Worm (Caenorhabditis elegans) whole organism, L1 larva: ENCODE measurements around the gene C36C5.4.

Experiments
- C16A3.4 ChIP-seq: fragments of 150-350 bp; optimal IDR thresholded peaks from 2 replicates; lab custom pipeline; 2014; ENCODE audit warnings: missing biosample characterization, missing genetic modification characterization
- C34B4.2 ChIP-seq: sonication (generic microtip); optimal IDR thresholded peaks from 2 replicates; lab custom pipeline; 2017; ENCODE audit warnings: mild to moderate bottlenecking, missing genetic modification characterization, missing compliant biosample characterization
- F16B12.6 ChIP-seq: fragments of 150-350 bp; optimal IDR thresholded peaks from 2 replicates; lab custom pipeline; 2014; ENCODE audit warnings: missing biosample characterization, missing genetic modification characterization
- Y116A8C.19 ChIP-seq: sonication (generic microtip); optimal IDR thresholded peaks from 2 replicates; lab custom pipeline; 2016; ENCODE audit warnings: missing compliant biosample characterization, missing genetic modification characterization, borderline replicate concordance
- ama-1 ChIP-seq: fragments of 150-350 bp; optimal IDR thresholded peaks from 2 replicates; lab custom pipeline; 2014
- blmp-1 ChIP-seq: fragments of 150-350 bp; optimal IDR thresholded peaks from 2 replicates; lab custom pipeline; 2014; ENCODE audit warnings: missing biosample characterization, missing genetic modification characterization
- ceh-82 ChIP-seq, 3 experiments: fragments of 150-350 bp in 1 of 3; sonication (generic microtip) in 2 of 3; optimal IDR thresholded peaks; 2 replicates each; lab custom pipeline; 2014 to 2017; ENCODE audit warnings: missing biosample characterization in 3 of 3, missing genetic modification characterization in 3 of 3
- ceh-88 ChIP-seq: fragments of 200-800 bp; sonication (Bioruptor generic); IDR thresholded peaks from 2 replicates; pipeline ENCODE4 v1.3.6; 2022; ENCODE audit warnings: missing genetic modification characterization, missing compliant biosample characterization
- ceh-90 ChIP-seq: sonication (generic microtip); optimal IDR thresholded peaks from 2 replicates; lab custom pipeline; 2016; ENCODE audit warnings: missing genetic modification characterization, missing compliant biosample characterization
- dpl-1 ChIP-seq, 3 experiments: fragments of 150-350 bp in 2 of 3; sonication (generic microtip) in 1 of 3; optimal IDR thresholded peaks; 2 replicates each; lab custom pipeline; 2014 to 2017; ENCODE audit warnings: missing biosample characterization in 3 of 3, missing genetic modification characterization in 3 of 3, missing genetic modification reagents in 3 of 3
- efl-1 ChIP-seq, 4 experiments: fragments of 150-350 bp; optimal IDR thresholded peaks in 3 of 4; peaks in 1 of 4; 1 replicate in 1 of 4; 2 replicates in 3 of 4; lab custom pipeline; 2014; ENCODE audit warnings: missing biosample characterization in 2 of 4, missing genetic modification characterization in 2 of 4, missing genetic modification reagents in 2 of 4
- efl-3 ChIP-seq: fragments of 200-800 bp; sonication (Bioruptor generic); optimal IDR thresholded peaks from 2 replicates; lab custom pipeline; 2018; ENCODE audit warnings: mild to moderate bottlenecking, missing genetic modification characterization, missing compliant biosample characterization
- elt-3 ChIP-seq, 6 experiments: fragments of 150-350 bp in 1 of 6; sonication (generic microtip); optimal IDR thresholded peaks; 2 replicates each; lab custom pipeline; 2017 to 2018; ENCODE audit warnings: missing biosample characterization in 6 of 6, missing genetic modification characterization in 6 of 6, inconsistent platforms in 1 of 6
- ets-5 ChIP-seq: fragments of 200-800 bp; sonication (Bioruptor generic); IDR thresholded peaks from 2 replicates; pipeline ENCODE4 v1.3.6; 2022; ENCODE audit warnings: missing genetic modification characterization, missing compliant biosample characterization
- fkh-4 ChIP-seq: sonication (generic microtip); optimal IDR thresholded peaks from 2 replicates; lab custom pipeline; 2016; ENCODE audit warnings: missing compliant biosample characterization, missing genetic modification characterization, borderline replicate concordance
- fos-1 ChIP-seq: fragments of 150-350 bp; optimal IDR thresholded peaks from 2 replicates; lab custom pipeline; 2014; ENCODE audit warnings: missing biosample characterization, missing genetic modification characterization
- hpl-2 ChIP-seq: fragments of 150-350 bp; optimal IDR thresholded peaks from 2 replicates; lab custom pipeline; 2014; ENCODE audit warnings: missing biosample characterization, missing genetic modification reagents, missing genetic modification characterization
- irx-1 ChIP-seq: sonication (generic microtip); optimal IDR thresholded peaks from 2 replicates; lab custom pipeline; 2016; ENCODE audit warnings: missing genetic modification characterization, missing compliant biosample characterization
- jun-1 ChIP-seq: fragments of 150-350 bp; optimal IDR thresholded peaks from 2 replicates; lab custom pipeline; 2014; ENCODE audit warnings: missing biosample characterization, missing genetic modification reagents, missing genetic modification characterization
- lin-14 ChIP-seq: fragments of 200-800 bp; sonication (Bioruptor generic); optimal IDR thresholded peaks from 2 replicates; lab custom pipeline; 2018; ENCODE audit warnings: mild to moderate bottlenecking, missing genetic modification characterization, moderate library complexity, missing compliant biosample characterization
- lin-15B ChIP-seq: fragments of 150-350 bp; sonication (generic microtip); optimal IDR thresholded peaks from 3 replicates; lab custom pipeline; 2014; ENCODE audit warnings: missing biosample characterization, missing genetic modification characterization
- lin-35 ChIP-seq, 2 experiments: fragments of 150-350 bp; optimal IDR thresholded peaks; 2 replicates each; lab custom pipeline; 2014; ENCODE audit warnings: missing biosample characterization in 2 of 2, missing genetic modification characterization in 2 of 2, missing genetic modification reagents in 2 of 2
- lin-39 ChIP-seq: fragments of 150-350 bp; optimal IDR thresholded peaks from 2 replicates; lab custom pipeline; 2014; ENCODE audit warnings: missing biosample characterization, missing genetic modification reagents, missing genetic modification characterization
- lsy-2 ChIP-seq, 2 experiments: fragments of 150-350 bp; optimal IDR thresholded peaks; 2 replicates each; lab custom pipeline; 2014; ENCODE audit warnings: missing biosample characterization in 2 of 2, missing genetic modification characterization in 2 of 2
- mdl-1 ChIP-seq, 2 experiments: fragments of 150-350 bp; optimal IDR thresholded peaks; 2 replicates each; lab custom pipeline; 2014 to 2017; ENCODE audit warnings: missing biosample characterization in 2 of 2, missing genetic modification characterization in 2 of 2, inconsistent platforms in 1 of 2
- mep-1 ChIP-seq: fragments of 150-350 bp; optimal IDR thresholded peaks from 2 replicates; lab custom pipeline; 2014; ENCODE audit warnings: missing biosample characterization, missing genetic modification characterization
- nhr-12 ChIP-seq: sonication (generic microtip); optimal IDR thresholded peaks from 2 replicates; lab custom pipeline; 2017; ENCODE audit warnings: missing biosample characterization, missing genetic modification characterization
- nhr-20 ChIP-seq: sonication (generic microtip); optimal IDR thresholded peaks from 2 replicates; lab custom pipeline; 2016; ENCODE audit warnings: mild to moderate bottlenecking, missing genetic modification characterization, missing compliant biosample characterization
- nhr-237 ChIP-seq: fragments of 150-350 bp; optimal IDR thresholded peaks from 2 replicates; lab custom pipeline; 2014; ENCODE audit warnings: missing biosample characterization, missing genetic modification characterization
- nhr-28 ChIP-seq: fragments of 150-350 bp; optimal IDR thresholded peaks from 2 replicates; lab custom pipeline; 2014; ENCODE audit warnings: missing biosample characterization, missing genetic modification characterization
- nhr-47 ChIP-seq: sonication (generic microtip); optimal IDR thresholded peaks from 2 replicates; lab custom pipeline; 2016; ENCODE audit warnings: mild to moderate bottlenecking, missing genetic modification characterization, moderate library complexity, missing compliant biosample characterization
- nhr-71 ChIP-seq: sonication (generic microtip); optimal IDR thresholded peaks from 2 replicates; lab custom pipeline; 2016; ENCODE audit warnings: mild to moderate bottlenecking, missing genetic modification characterization, moderate library complexity, missing compliant biosample characterization
- nhr-76 ChIP-seq: sonication (generic microtip); optimal IDR thresholded peaks from 2 replicates; lab custom pipeline; 2017; ENCODE audit warnings: missing biosample characterization, missing genetic modification characterization
- nhr-85 ChIP-seq: sonication (generic microtip); peaks from one replicate; lab custom pipeline; 2016; ENCODE audit warnings: missing genetic modification characterization, inconsistent platforms, missing compliant biosample characterization
- nhr-90 ChIP-seq: sonication (generic microtip); optimal IDR thresholded peaks from 2 replicates; lab custom pipeline; 2016; ENCODE audit warnings: mild to moderate bottlenecking, missing genetic modification characterization, missing compliant biosample characterization; ENCODE audit not compliant: poor library complexity
- pag-3 ChIP-seq: sonication (generic microtip); optimal IDR thresholded peaks from 2 replicates; lab custom pipeline; 2017; ENCODE audit warnings: missing genetic modification characterization, mild to moderate bottlenecking, missing compliant biosample characterization, antibody characterized with exemption, borderline replicate concordance; ENCODE audit not compliant: insufficient read depth
- rnt-1 ChIP-seq: sonication (generic microtip); optimal IDR thresholded peaks from 2 replicates; lab custom pipeline; 2016; ENCODE audit warnings: mild to moderate bottlenecking, missing genetic modification characterization, moderate library complexity, missing compliant biosample characterization
- skn-1 ChIP-seq: fragments of 150-350 bp; optimal IDR thresholded peaks from 2 replicates; lab custom pipeline; 2014; ENCODE audit warnings: missing biosample characterization, missing genetic modification characterization
- snu-23 ChIP-seq: sonication (generic microtip); optimal IDR thresholded peaks from 2 replicates; lab custom pipeline; 2016; ENCODE audit warnings: missing genetic modification characterization, missing compliant biosample characterization
- tbx-2 ChIP-seq: sonication (generic microtip); optimal IDR thresholded peaks from 2 replicates; lab custom pipeline; 2016; ENCODE audit warnings: missing genetic modification characterization, missing compliant biosample characterization
- tlp-1 ChIP-seq: fragments of 150-350 bp; optimal IDR thresholded peaks from 2 replicates; lab custom pipeline; 2014; ENCODE audit warnings: missing biosample characterization, missing genetic modification characterization
- unc-130 ChIP-seq: fragments of 150-350 bp; optimal IDR thresholded peaks from 2 replicates; lab custom pipeline; 2017; ENCODE audit warnings: missing biosample characterization, missing genetic modification characterization, inconsistent platforms
- unc-62 ChIP-seq: fragments of 150-350 bp; optimal IDR thresholded peaks from 2 replicates; lab custom pipeline; 2014; ENCODE audit warnings: missing biosample characterization, missing genetic modification reagents, missing genetic modification characterization
- zip-4 ChIP-seq: fragments of 200-800 bp; sonication (Bioruptor generic); optimal IDR thresholded peaks from 2 replicates; lab custom pipeline; 2018; ENCODE audit warnings: mild to moderate bottlenecking, missing genetic modification characterization, moderate library complexity, missing compliant biosample characterization
- ztf-11 ChIP-seq, 2 experiments: sonication (generic microtip); optimal IDR thresholded peaks; 2 replicates each; lab custom pipeline; 2016 to 2017; ENCODE audit warnings: missing genetic modification characterization in 2 of 2, missing biosample characterization in 1 of 2, missing compliant biosample characterization in 1 of 2
- ztf-4 ChIP-seq: fragments of 150-350 bp; optimal IDR thresholded peaks from 2 replicates; lab custom pipeline; 2014; ENCODE audit warnings: missing biosample characterization, missing genetic modification characterization

C36C5.4 gene

DNA sequence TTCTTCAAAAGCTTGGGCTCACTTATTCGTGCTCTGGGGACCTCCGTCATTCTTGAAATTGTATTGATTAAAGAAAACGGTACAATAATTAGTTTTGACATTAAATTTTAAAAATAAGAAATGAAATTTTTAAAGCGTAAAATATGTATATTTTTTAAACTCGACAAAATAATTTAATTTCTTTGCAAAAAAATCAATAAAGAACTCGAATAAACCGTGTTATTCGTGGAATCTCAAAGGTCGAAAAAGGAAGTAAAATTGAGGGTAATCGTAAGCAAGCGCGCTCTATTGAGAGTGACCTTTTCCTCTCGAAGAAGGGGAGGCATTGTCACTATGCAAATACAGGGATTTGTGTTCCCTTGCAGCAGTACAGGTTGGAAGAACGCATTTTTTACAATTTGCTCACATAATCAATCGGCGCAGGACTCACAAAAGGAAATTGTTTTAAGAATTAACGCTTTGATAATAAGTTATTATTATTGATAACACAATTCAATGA is 28.6 kb downstream of the C36C5.4 start, which contains the start of gene Y73C8B.2:
TSS of gene Y73C8B.2 (minus strand) at position 51 of the 499 bp plus-strand sequence.
- no peak for TF ChIP-seq ztf-4 (tag; lab: Kevin White, UChicago)
- TF ChIP-seq lin-15B = peak; percentile 23
- TF ChIP-seq nhr-85 (tag; lab: Kevin White, UChicago) = peak; percentile 45
- peak in 1 of 2 experiments; percentile 45 for TF ChIP-seq lsy-2 (tag; optimal IDR thresholded peaks at IDR 0.05; lab: Kevin White, UChicago)
- TF ChIP-seq dpl-1 (GFP tag; optimal IDR thresholded peaks at IDR 0.05; lab: Kevin White, UChicago) = peak in 1 of 3 experiments; percentile 67
- TF ChIP-seq zip-4 (GFP tag; lab: Kevin White, UChicago) = no peak
- TF ChIP-seq F16B12.6 = no peak
- TF ChIP-seq pag-3 = no peak
- no peak for TF ChIP-seq mdl-1 (tag; optimal IDR thresholded peaks at IDR 0.05; lab: Kevin White, UChicago)
- no peak for TF ChIP-seq nhr-90 (tag; lab: Kevin White, UChicago)
- TF ChIP-seq rnt-1 (tag; lab: Kevin White, UChicago) = no peak
- no peak for TF ChIP-seq ceh-90 (tag; lab: Kevin White, UChicago)
- TF ChIP-seq nhr-76 (tag; lab: Kevin White, UChicago) = no peak
- peak; percentile 28 for TF ChIP-seq snu-23 (GFP tag; lab: Kevin White, UChicago)
- TF ChIP-seq lin-14 (GFP tag; lab: Kevin White, UChicago) = peak; percentile 76
- TF ChIP-seq fkh-4 = no peak
- no peak for TF ChIP-seq jun-1 (tag; lab: Kevin White, UChicago)
- no peak for TF ChIP-seq lin-39 (tag; lab: Kevin White, UChicago)
- no peak for TF ChIP-seq ceh-88 (GFP tag; lab: Robert Waterston, UW)
- TF ChIP-seq efl-1 (optimal IDR thresholded peaks at IDR 0.05; lab: Kevin White, UChicago) = peak; percentile 17 to 35
- TF ChIP-seq efl-1 (GFP tag; optimal IDR thresholded peaks at IDR 0.05 in 1 of 2; lab: Kevin White, UChicago) = peak; percentile 31 to 45
- no peak for TF ChIP-seq nhr-12 (tag; lab: Kevin White, UChicago)
- no peak for TF ChIP-seq unc-62
- no peak for TF ChIP-seq unc-130 (tag; lab: Kevin White, UChicago)
- TF ChIP-seq mep-1 = peak; percentile 45
- peak; percentile 39 for TF ChIP-seq nhr-71 (tag; lab: Kevin White, UChicago)
- peak; percentile 19 to 59 for TF ChIP-seq lin-35 (GFP tag; optimal IDR thresholded peaks at IDR 0.05; lab: Kevin White, UChicago)
- no peak for TF ChIP-seq elt-3 (tag; optimal IDR thresholded peaks at IDR 0.05; lab: Kevin White, UChicago)
- TF ChIP-seq efl-3 (GFP tag; lab: Kevin White, UChicago) = no peak
- TF ChIP-seq ceh-82 (tag; optimal IDR thresholded peaks at IDR 0.05; lab: Kevin White, UChicago) = no peak
- TF ChIP-seq nhr-47 = peak; percentile 9
- no peak for TF ChIP-seq Y116A8C.19 (tag; lab: Kevin White, UChicago)
- TF ChIP-seq ztf-11 (tag; optimal IDR thresholded peaks at IDR 0.05; lab: Kevin White, UChicago) = no peak
- peak; percentile 22 for TF ChIP-seq C16A3.4 (tag; lab: Kevin White, UChicago)
- TF ChIP-seq irx-1 (tag; lab: Kevin White, UChicago) = peak; percentile 3
- peak; percentile 42 for TF ChIP-seq blmp-1 (tag; lab: Kevin White, UChicago)
- TF ChIP-seq nhr-28 (tag; lab: Kevin White, UChicago) = no peak
- peak; percentile 11 for TF ChIP-seq skn-1 (tag; lab: Kevin White, UChicago)
- no peak for TF ChIP-seq C34B4.2 (tag; lab: Kevin White, UChicago)
- no peak for TF ChIP-seq tlp-1 (tag; lab: Kevin White, UChicago)
- TF ChIP-seq nhr-20 (tag; lab: Kevin White, UChicago) = peak; percentile 31
- no peak for TF ChIP-seq hpl-2 (GFP tag; lab: Kevin White, UChicago)
- TF ChIP-seq ama-1 (lab: Kevin White, UChicago) = no peak
- no peak for TF ChIP-seq nhr-237 (tag; lab: Kevin White, UChicago)
- TF ChIP-seq ets-5 (GFP tag; lab: Robert Waterston, UW) = no peak
- peak; percentile 28 for TF ChIP-seq tbx-2 (tag; lab: Kevin White, UChicago)
- no peak for TF ChIP-seq fos-1
